Fruit fly (Drosophila melanogaster): Measurements from ENCODE around the gene CG7888.
A peak's percentile ranks its signal among the peaks of the same experiment; 100 is the strongest.

CG7888 gene

dm6 chr3L:11009000-11009794 is 44.6 kb upstream of the CG7888 start, which contains the start of gene klu (continued):
- peak; percentile 51 for TF ChIP-seq klu (GFP tag; IDR thresholded peaks at IDR 0.05)
- TF ChIP-seq gcm (GFP tag; optimal IDR thresholded peaks at IDR 0.05): no peak
- TF ChIP-seq Dref (GFP tag; IDR thresholded peaks at IDR 0.05): no peak
- peak; percentile 87 for TF ChIP-seq nerfin-1 (tag; optimal IDR thresholded peaks at IDR 0.05)
- no peak for TF ChIP-seq Sox100B (GFP tag; optimal IDR thresholded peaks at IDR 0.05)
- no peak for TF ChIP-seq tgo (GFP tag; IDR thresholded peaks at IDR 0.05)
- TF ChIP-seq chm (GFP tag; IDR thresholded peaks at IDR 0.05): 0 out of 2 replicates have a peak, but pooled peaks have one; percentile 31
- TF ChIP-seq CG16863 (GFP tag; optimal IDR thresholded peaks at IDR 0.05): no peak
- TF ChIP-seq CG18619 (GFP tag; optimal IDR thresholded peaks at IDR 0.05): no peak
- no peak for TF ChIP-seq CG1602 (GFP tag; optimal IDR thresholded peaks at IDR 0.05)
- TF ChIP-seq D19A (tag; optimal IDR thresholded peaks at IDR 0.05): no peak
- no peak for TF ChIP-seq CG6254 (GFP tag; optimal IDR thresholded peaks at IDR 0.05)
- TF ChIP-seq CG10654 (GFP tag; optimal IDR thresholded peaks at IDR 0.05): no peak
- TF ChIP-seq CG9932 (GFP tag; IDR thresholded peaks at IDR 0.05): no peak
- TF ChIP-seq CG6683 (GFP tag; optimal IDR thresholded peaks at IDR 0.05): no peak
- 0 out of 4 replicates have a peak, but pooled peaks have one; percentile 38 for TF ChIP-seq Dll (GFP tag; IDR thresholded peaks at IDR 0.05; ENCODE audit: partially characterized antibody)
- no peak for TF ChIP-seq cad (GFP tag; optimal IDR thresholded peaks at IDR 0.05)
- no peak for TF ChIP-seq caup (GFP tag; optimal IDR thresholded peaks at IDR 0.05; ENCODE audit: severe bottlenecking)
- no peak for TF ChIP-seq maf-S (GFP tag; optimal IDR thresholded peaks at IDR 0.05)
- TF ChIP-seq CG9437 (GFP tag; optimal IDR thresholded peaks at IDR 0.05): no peak
- no peak for TF ChIP-seq sc (optimal IDR thresholded peaks at IDR 0.05)
- TF ChIP-seq sc (GFP tag; optimal IDR thresholded peaks at IDR 0.05): no peak
- 0 out of 2 replicates have a peak, but pooled peaks have one; percentile 23 for TF ChIP-seq Scr (GFP tag; IDR thresholded peaks at IDR 0.05; ENCODE audit: partially characterized antibody)
- no peak for TF ChIP-seq CG18476 (GFP tag; optimal IDR thresholded peaks at IDR 0.05)
- no peak; the same call in 1 of the 2 replicates for TF ChIP-seq GATAe (GFP tag; conservative IDR thresholded peaks at IDR 0.05)
- no peak for TF ChIP-seq NfI (GFP tag; optimal IDR thresholded peaks at IDR 0.05)
- no peak for TF ChIP-seq CG6854 (GFP tag; optimal IDR thresholded peaks at IDR 0.05)
- TF ChIP-seq CG12071 (GFP tag; optimal IDR thresholded peaks at IDR 0.05): no peak
- no peak for TF ChIP-seq Ptx1 (GFP tag; IDR thresholded peaks at IDR 0.05)
- TF ChIP-seq chinmo (GFP tag; IDR thresholded peaks at IDR 0.05; ENCODE audit: partially characterized antibody): peak; percentile 92
- TF ChIP-seq CG17385 (GFP tag; optimal IDR thresholded peaks at IDR 0.05): no peak
- TF ChIP-seq Opbp (GFP tag; IDR thresholded peaks at IDR 0.05; ENCODE audit: partially characterized antibody): peak; percentile 46; the same call in 1 of the 3 replicates
- no peak for TF ChIP-seq slou (GFP tag; optimal IDR thresholded peaks at IDR 0.05)
- no peak for TF ChIP-seq so (GFP tag; IDR thresholded peaks at IDR 0.05)
- TF ChIP-seq Rx (GFP tag; IDR thresholded peaks at IDR 0.05): no peak
- peak; percentile 23; the same call in 1 of the 2 replicates for TF ChIP-seq CG13287 (GFP tag; IDR thresholded peaks at IDR 0.05; ENCODE audit: partially characterized antibody)
- no peak for TF ChIP-seq CG15073 (GFP tag; optimal IDR thresholded peaks at IDR 0.05)
- peak in 1 of 2 experiments; percentile 72 for TF ChIP-seq bsh (GFP tag; optimal IDR thresholded peaks at IDR 0.05)
- no peak for TF ChIP-seq gsb (GFP tag; IDR thresholded peaks at IDR 0.05)
- no peak for TF ChIP-seq Bdp1 (GFP tag; optimal IDR thresholded peaks at IDR 0.05)
- TF ChIP-seq crc (GFP tag; optimal IDR thresholded peaks at IDR 0.05): no peak
- peak in 1 of 2 experiments; percentile 30 for TF ChIP-seq Hr78 (GFP tag; optimal IDR thresholded peaks at IDR 0.05)
- TF ChIP-seq CG17361 (GFP tag; IDR thresholded peaks at IDR 0.05): no peak
- TF ChIP-seq oc (tag; optimal IDR thresholded peaks at IDR 0.05): peak; percentile 27
- peak; percentile 87 for TF ChIP-seq sens (GFP tag)
- no peak for TF ChIP-seq zen (tag; optimal IDR thresholded peaks at IDR 0.05)
- TF ChIP-seq sima (GFP tag; optimal IDR thresholded peaks at IDR 0.05): no peak
- peak; percentile 52; the same call in 1 of the 2 replicates for TF ChIP-seq Bgb (GFP tag; IDR thresholded peaks at IDR 0.05; ENCODE audit: partially characterized antibody)
- no peak for TF ChIP-seq CG4424 (GFP tag; optimal IDR thresholded peaks at IDR 0.05)

All from whole organism, embryonic.